Worm (Caenorhabditis elegans) whole organism, L4 larva: ENCODE measurements around the gene M110.10.

Experiments
- F10B5.3 ChIP-seq: sonication (generic microtip); optimal IDR thresholded peaks from 2 replicates; lab custom pipeline; 2016; ENCODE audit warnings: mild to moderate bottlenecking, missing genetic modification characterization, missing compliant biosample characterization
- F26F4.8 ChIP-seq: fragments of 200-800 bp; sonication (Bioruptor generic); conservative IDR thresholded peaks from 2 replicates; pipeline ENCODE4 v1.3.6; 2022; ENCODE audit warnings: missing genetic modification characterization, missing compliant biosample characterization
- F37D6.2 ChIP-seq: sonication (generic microtip); optimal IDR thresholded peaks from 2 replicates; lab custom pipeline; 2016; ENCODE audit warnings: mild to moderate bottlenecking, missing genetic modification characterization, missing compliant biosample characterization
- F44E2.7 ChIP-seq: fragments of 200-800 bp; sonication (Bioruptor generic); IDR thresholded peaks from 2 replicates; pipeline ENCODE4 v2.1.2; 2022; ENCODE audit warnings: missing genetic modification characterization, missing compliant biosample characterization
- R02D3.7 ChIP-seq: fragments of 150-350 bp; sonication (generic microtip); optimal IDR thresholded peaks from 3 replicates; lab custom pipeline; 2014; ENCODE audit warnings: missing biosample characterization, missing genetic modification characterization
- T20F7.1 ChIP-seq: fragments of 200-800 bp; sonication (Bioruptor generic); optimal IDR thresholded peaks from 2 replicates; lab custom pipeline; 2018; ENCODE audit warnings: mild to moderate bottlenecking, missing genetic modification characterization, missing compliant biosample characterization
- T26A8.4 ChIP-seq: fragments of 200-800 bp; sonication (Bioruptor generic); IDR thresholded peaks from 2 replicates; pipeline ENCODE4 v1.3.6; 2022; ENCODE audit warnings: missing genetic modification characterization, missing compliant biosample characterization
- Y105C5A.15 ChIP-seq: fragments of 200-800 bp; sonication (Bioruptor generic); IDR thresholded peaks from 2 replicates; pipeline ENCODE4 v1.3.6; 2022; ENCODE audit warnings: missing genetic modification characterization, missing compliant biosample characterization
- Y48G9A.11 ChIP-seq: fragments of 200-800 bp; sonication (Bioruptor generic); IDR thresholded peaks from 2 replicates; pipeline ENCODE4 v1.3.6; 2022; ENCODE audit warnings: missing genetic modification reagents, missing genetic modification characterization, missing compliant biosample characterization
- ZK546.5 ChIP-seq, 2 experiments: sonication (generic microtip); optimal IDR thresholded peaks; 2 replicates each; lab custom pipeline; 2017; ENCODE audit warnings: missing biosample characterization in 2 of 2, missing genetic modification characterization in 2 of 2
- attf-4 ChIP-seq: sonication (generic microtip); optimal IDR thresholded peaks from 3 replicates; lab custom pipeline; 2017; ENCODE audit warnings: missing biosample characterization, missing genetic modification characterization
- ceh-32 ChIP-seq: sonication (generic microtip); optimal IDR thresholded peaks from 2 replicates; lab custom pipeline; 2016; ENCODE audit warnings: mild to moderate bottlenecking, missing genetic modification characterization, missing compliant biosample characterization; ENCODE audit not compliant: poor library complexity
- ceh-62 ChIP-seq: sonication (generic microtip); optimal IDR thresholded peaks from 2 replicates; lab custom pipeline; 2017; ENCODE audit warnings: missing biosample characterization, missing genetic modification characterization
- cey-2 ChIP-seq: sonication (generic microtip); optimal IDR thresholded peaks from 3 replicates; lab custom pipeline; 2017; ENCODE audit warnings: missing genetic modification characterization, mild to moderate bottlenecking, missing compliant biosample characterization, antibody characterized with exemption, borderline replicate concordance; ENCODE audit not compliant: insufficient read depth
- ctbp-1 ChIP-seq: fragments of 200-800 bp; sonication (Bioruptor generic); IDR thresholded peaks from 2 replicates; pipeline ENCODE4 v1.3.6; 2022; ENCODE audit warnings: missing genetic modification reagents, missing genetic modification characterization, missing compliant biosample characterization
- daf-16 ChIP-seq, 3 experiments: sonication (generic microtip); optimal IDR thresholded peaks; 2 replicates each; lab custom pipeline; 2016 to 2017; ENCODE audit warnings: missing genetic modification characterization in 3 of 3, missing genetic modification reagents in 3 of 3, mild to moderate bottlenecking in 2 of 3, missing compliant biosample characterization in 2 of 3, missing biosample characterization in 1 of 3, moderate library complexity in 1 of 3
- dpl-1 ChIP-seq: fragments of 150-350 bp; optimal IDR thresholded peaks from 2 replicates; lab custom pipeline; 2014; ENCODE audit warnings: missing biosample characterization, missing genetic modification reagents, missing genetic modification characterization
- duxl-1 ChIP-seq: sonication (generic microtip); optimal IDR thresholded peaks from 2 replicates; lab custom pipeline; 2016; ENCODE audit warnings: mild to moderate bottlenecking, missing genetic modification characterization, moderate library complexity, missing compliant biosample characterization; ENCODE audit not compliant: poor library complexity
- egl-27 ChIP-seq: sonication (generic microtip); optimal IDR thresholded peaks from 3 replicates; lab custom pipeline; 2017; ENCODE audit warnings: missing biosample characterization, missing genetic modification reagents, missing genetic modification characterization
- fos-1 ChIP-seq: fragments of 150-350 bp; optimal IDR thresholded peaks from 2 replicates; lab custom pipeline; 2014; ENCODE audit warnings: missing biosample characterization, missing genetic modification characterization
- gei-8 ChIP-seq: fragments of 200-800 bp; sonication (Bioruptor generic); optimal IDR thresholded peaks from 2 replicates; lab custom pipeline; 2018; ENCODE audit warnings: mild to moderate bottlenecking, missing genetic modification characterization, missing compliant biosample characterization
- hif-1 ChIP-seq, 2 experiments: sonication (generic microtip); optimal IDR thresholded peaks; 2 replicates each; lab custom pipeline; 2016 to 2017; ENCODE audit warnings: missing compliant biosample characterization in 2 of 2, missing genetic modification characterization in 2 of 2, missing genetic modification reagents in 2 of 2, missing genotype in 2 of 2, mild to moderate bottlenecking in 1 of 2
- hlh-30 ChIP-seq: sonication (generic microtip); optimal IDR thresholded peaks from 2 replicates; lab custom pipeline; 2017; ENCODE audit warnings: antibody characterized with exemption, mild to moderate bottlenecking, missing genetic modification characterization, missing compliant biosample characterization; ENCODE audit not compliant: insufficient read depth
- lim-7 ChIP-seq: fragments of 200-800 bp; sonication (Bioruptor generic); IDR thresholded peaks from 2 replicates; pipeline ENCODE4 v1.3.6; 2022; ENCODE audit warnings: missing genetic modification characterization, missing compliant biosample characterization
- lin-13 ChIP-seq: fragments of 150-350 bp; optimal IDR thresholded peaks from 2 replicates; lab custom pipeline; 2014; ENCODE audit warnings: missing biosample characterization, missing genetic modification reagents, missing genetic modification characterization
- lin-15B ChIP-seq: fragments of 150-350 bp; sonication (generic microtip); optimal IDR thresholded peaks from 3 replicates; lab custom pipeline; 2014; ENCODE audit warnings: missing biosample characterization, missing genetic modification characterization
- lin-29 ChIP-seq: fragments of 200-800 bp; sonication (Bioruptor generic); IDR thresholded peaks from 2 replicates; pipeline ENCODE4 v1.3.6; 2022; ENCODE audit warnings: missing genetic modification reagents, missing genetic modification characterization, missing compliant biosample characterization
- lin-38 ChIP-seq: fragments of 200-800 bp; sonication (Bioruptor generic); IDR thresholded peaks from 2 replicates; pipeline ENCODE4 v1.3.6; 2022; ENCODE audit warnings: missing genetic modification reagents, missing genetic modification characterization, missing compliant biosample characterization
- lin-39 ChIP-seq: fragments of 150-350 bp; optimal IDR thresholded peaks from 2 replicates; lab custom pipeline; 2014; ENCODE audit warnings: missing biosample characterization, missing genetic modification reagents, missing genetic modification characterization
- lir-3 ChIP-seq: sonication (generic microtip); optimal IDR thresholded peaks from 2 replicates; lab custom pipeline; 2016; ENCODE audit warnings: mild to moderate bottlenecking, missing genetic modification characterization, missing compliant biosample characterization
- lsy-2 ChIP-seq, 2 experiments: fragments of 150-350 bp in 1 of 2; sonication (generic microtip) in 1 of 2; optimal IDR thresholded peaks; 2 replicates each; lab custom pipeline; 2014 to 2017; ENCODE audit warnings: missing biosample characterization in 2 of 2, missing genetic modification characterization in 2 of 2
- madf-9 ChIP-seq: fragments of 200-800 bp; sonication (Bioruptor generic); conservative IDR thresholded peaks from 2 replicates; pipeline ENCODE4 v1.3.6; 2022; ENCODE audit warnings: missing genetic modification reagents, missing genetic modification characterization, missing compliant biosample characterization
- mep-1 ChIP-seq: fragments of 150-350 bp; sonication (generic microtip); optimal IDR thresholded peaks from 3 replicates; lab custom pipeline; 2014; ENCODE audit warnings: missing biosample characterization, missing genetic modification characterization
- nhr-111 ChIP-seq: fragments of 200-800 bp; sonication (Bioruptor generic); optimal IDR thresholded peaks from 2 replicates; lab custom pipeline; 2018; ENCODE audit warnings: mild to moderate bottlenecking, missing genetic modification characterization, missing compliant biosample characterization
- nhr-237 ChIP-seq: sonication (generic microtip); optimal IDR thresholded peaks from 2 replicates; lab custom pipeline; 2017; ENCODE audit warnings: missing biosample characterization, missing genetic modification characterization
- nhr-25 ChIP-seq: sonication (generic microtip); optimal IDR thresholded peaks from 2 replicates; lab custom pipeline; 2017; ENCODE audit warnings: missing genetic modification characterization, mild to moderate bottlenecking, missing compliant biosample characterization, antibody characterized with exemption, moderate library complexity, borderline replicate concordance; ENCODE audit not compliant: insufficient read depth
- nhr-41 ChIP-seq: fragments of 200-800 bp; sonication (Bioruptor generic); IDR thresholded peaks from 2 replicates; pipeline ENCODE4 v1.3.6; 2022; ENCODE audit warnings: missing genetic modification reagents, missing genetic modification characterization, missing compliant biosample characterization
- nhr-48 ChIP-seq: sonication (generic microtip); optimal IDR thresholded peaks from 2 replicates; lab custom pipeline; 2016; ENCODE audit warnings: mild to moderate bottlenecking, missing genetic modification characterization, missing compliant biosample characterization
- php-3 ChIP-seq: fragments of 200-800 bp; sonication (Bioruptor generic); IDR thresholded peaks from 2 replicates; pipeline ENCODE4 v1.3.6; 2022; ENCODE audit warnings: missing genetic modification reagents, missing genetic modification characterization, missing compliant biosample characterization
- sdz-12 ChIP-seq: fragments of 200-800 bp; sonication (Bioruptor generic); optimal IDR thresholded peaks from 2 replicates; lab custom pipeline; 2018; ENCODE audit warnings: mild to moderate bottlenecking, missing genetic modification characterization, missing compliant biosample characterization
- unc-39 ChIP-seq: sonication (generic microtip); optimal IDR thresholded peaks from 2 replicates; lab custom pipeline; 2017; ENCODE audit warnings: missing biosample characterization, missing genetic modification characterization
- unc-62 ChIP-seq, 3 experiments: fragments of 150-350 bp in 1 of 3; sonication (generic microtip); optimal IDR thresholded peaks in 2 of 3; peaks in 1 of 3; 1 replicate in 1 of 3; 2 replicates in 2 of 3; lab custom pipeline; 2014 to 2017; ENCODE audit warnings: missing biosample characterization in 3 of 3, missing genetic modification characterization in 3 of 3, missing genetic modification reagents in 3 of 3, missing genotype in 1 of 3
- zag-1 ChIP-seq: fragments of 150-350 bp; optimal IDR thresholded peaks from 2 replicates; lab custom pipeline; 2014; ENCODE audit warnings: missing biosample characterization, missing genetic modification characterization
- zip-2 ChIP-seq: fragments of 150-350 bp; optimal IDR thresholded peaks from 2 replicates; lab custom pipeline; 2014; ENCODE audit warnings: missing biosample characterization, missing genetic modification characterization
- ztf-11 ChIP-seq: fragments of 150-350 bp; optimal IDR thresholded peaks from 2 replicates; lab custom pipeline; 2014; ENCODE audit warnings: missing biosample characterization, missing genetic modification characterization
- ztf-7 ChIP-seq: fragments of 150-350 bp; optimal IDR thresholded peaks from 2 replicates; lab custom pipeline; 2014; ENCODE audit warnings: missing biosample characterization, missing genetic modification characterization

The M110.10 gene

DNA sequence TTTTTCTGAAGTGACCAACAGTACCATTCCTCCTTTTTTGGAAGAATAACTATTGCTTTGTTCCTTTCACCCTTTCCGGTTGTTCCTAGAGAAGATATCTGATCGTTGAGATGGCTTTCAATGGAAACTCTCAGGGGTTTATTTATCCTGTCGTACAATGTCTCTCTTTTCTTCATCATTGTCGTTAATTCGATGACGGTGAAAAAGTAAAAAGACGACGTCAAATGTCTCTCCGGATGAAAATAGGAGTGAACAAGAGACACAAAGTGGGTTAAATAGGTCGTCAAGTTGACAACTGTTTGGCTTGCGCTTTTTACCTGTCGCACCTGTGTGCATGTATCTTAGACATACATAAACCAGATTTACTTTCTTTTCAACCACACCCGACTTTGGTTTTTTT is 20.3 kb downstream of the M110.10 start:
- TF ChIP-seq R02D3.7 (tag; lab: Kevin White, UChicago), result no peak
- no peak for TF ChIP-seq attf-4 (tag; lab: Kevin White, UChicago)
- TF ChIP-seq zag-1 (tag; lab: Kevin White, UChicago), result no peak
- TF ChIP-seq dpl-1, result no peak
- no peak for TF ChIP-seq lir-3 (tag; lab: Kevin White, UChicago)
- TF ChIP-seq unc-62 (GFP tag; optimal IDR thresholded peaks at IDR 0.05 in 1 of 2; lab: Kevin White, UChicago), result peak in 1 of 2 experiments; percentile 49
- no peak for TF ChIP-seq unc-62 (tag; optimal IDR thresholded peaks at IDR 0.05; lab: Kevin White, UChicago)
- no peak for TF ChIP-seq lin-39 (tag; lab: Kevin White, UChicago)
- no peak for TF ChIP-seq nhr-48 (tag; lab: Kevin White, UChicago)

DNA sequence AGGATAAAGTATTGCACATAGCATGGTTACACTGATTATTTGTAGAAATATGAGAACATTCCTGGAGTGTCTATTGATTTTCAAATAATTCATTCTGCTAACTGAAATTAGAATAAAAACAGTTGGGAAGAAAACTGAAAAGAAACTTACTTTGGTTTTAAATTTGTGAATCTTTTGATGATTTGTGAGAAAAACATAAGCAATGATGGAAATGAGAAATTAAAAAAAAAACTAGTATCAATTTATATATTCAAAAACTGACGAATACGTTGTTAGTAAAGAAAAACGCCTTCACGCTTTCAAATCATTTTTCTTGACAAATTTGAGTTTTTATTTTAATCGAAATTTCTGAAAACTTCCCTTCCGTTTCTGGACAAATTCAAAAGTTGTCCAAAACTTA is 21.1 kb downstream of the M110.10 start, which contains the start of gene T05C12.9:
Gene T05C12.9, minus strand, starts transcription at position 101 of the 400 bp plus-strand sequence.
- TF ChIP-seq duxl-1 (no peak), ceh-62 (tag; lab: Kevin White, UChicago) (no peak), ctbp-1 (GFP tag; lab: Robert Waterston, UW) (no peak), zip-2 (tag; lab: Kevin White, UChicago) (no peak), T20F7.1 (no peak), hif-1 (tag; optimal IDR thresholded peaks at IDR 0.05; lab: Kevin White, UChicago) (no peak), ztf-11 (tag; lab: Kevin White, UChicago) (no peak), T26A8.4 (GFP tag; lab: Robert Waterston, UW) (no peak), mep-1 (no peak), lsy-2 (tag; optimal IDR thresholded peaks at IDR 0.05; lab: Kevin White, UChicago) (no peak), F26F4.8 (GFP tag; lab: Robert Waterston, UW) (no peak), Y105C5A.15 (GFP tag; lab: Robert Waterston, UW) (no peak), php-3 (GFP tag; lab: Robert Waterston, UW) (no peak), R02D3.7 (tag; lab: Kevin White, UChicago) (no peak), Y48G9A.11 (no peak), F44E2.7 (GFP tag; lab: Robert Waterston, UW) (no peak)

DNA sequence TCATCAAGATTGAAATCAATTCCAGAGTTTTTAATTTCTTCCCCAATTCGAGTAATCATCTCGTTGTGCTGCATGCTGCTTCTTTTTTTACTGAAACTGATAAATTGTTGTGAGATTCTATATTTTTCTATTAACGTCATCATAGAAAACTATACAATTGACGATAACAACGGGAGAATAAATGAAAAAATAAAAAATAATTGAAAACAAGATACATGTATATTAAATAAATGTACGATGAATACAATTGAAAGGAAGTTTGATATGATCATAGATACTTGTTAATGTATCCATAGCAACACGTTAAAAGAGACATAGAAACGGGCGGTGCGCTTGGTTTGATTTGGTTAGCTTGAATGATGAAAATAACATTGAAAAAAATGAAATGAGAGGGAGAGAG is 23.8 kb downstream of the M110.10 start, which contains the start of gene T05C12.8:
Gene T05C12.8, minus strand, starts transcription at position 101 of the 400 bp plus-strand sequence.
- TF ChIP-seq egl-27 (no peak), gei-8 (no peak), madf-9 (no peak), hlh-30 (tag; lab: Kevin White, UChicago) (no peak), lin-38 (GFP tag; lab: Robert Waterston, UW) (no peak), fos-1 (tag; lab: Kevin White, UChicago) (no peak), nhr-41 (no peak), lin-13 (GFP tag; lab: Kevin White, UChicago) (no peak), ztf-7 (tag; lab: Kevin White, UChicago) (no peak), cey-2 (tag; lab: Kevin White, UChicago) (no peak), ceh-32 (tag; lab: Kevin White, UChicago) (no peak), sdz-12 (GFP tag; lab: Kevin White, UChicago) (no peak), ZK546.5 (tag; optimal IDR thresholded peaks at IDR 0.05; lab: Kevin White, UChicago) (no peak)

DNA sequence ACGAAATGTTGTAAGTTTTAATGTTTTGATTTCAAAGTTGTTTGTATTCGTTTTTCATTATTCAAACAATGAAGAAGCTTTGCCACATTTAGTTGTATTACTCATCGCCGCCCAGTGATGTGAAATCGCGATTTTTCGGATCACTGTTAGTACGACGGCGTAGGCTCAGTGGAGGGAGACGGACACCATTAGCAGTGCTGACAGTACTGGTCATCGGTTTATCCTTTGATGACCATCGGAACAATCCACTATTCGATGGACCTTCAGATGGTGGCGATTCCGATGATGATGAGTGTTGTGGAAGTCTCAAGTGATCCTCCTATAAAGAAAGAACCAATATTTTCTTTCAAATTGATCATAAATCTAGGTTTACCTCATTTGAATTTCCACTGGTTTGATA is 26.8 kb downstream of the M110.10 start:
- TF ChIP-seq lin-29 (GFP tag; lab: Robert Waterston, UW), result no peak
- no peak for TF ChIP-seq lim-7 (GFP tag; lab: Robert Waterston, UW)
- peak; percentile 29 for TF ChIP-seq nhr-111 (GFP tag; lab: Kevin White, UChicago)
- TF ChIP-seq unc-39 (tag; lab: Kevin White, UChicago), result no peak
- no peak for TF ChIP-seq lin-15B (tag; lab: Kevin White, UChicago)
- TF ChIP-seq ctbp-1 (GFP tag; lab: Robert Waterston, UW), result peak; percentile 26; the same call in 1 of the 2 replicates
- no peak for TF ChIP-seq ceh-32 (tag; lab: Kevin White, UChicago)
- TF ChIP-seq F10B5.3, result no peak
- TF ChIP-seq F37D6.2 (tag; lab: Kevin White, UChicago), result no peak
- TF ChIP-seq zag-1 (tag; lab: Kevin White, UChicago), result no peak
- no peak for TF ChIP-seq nhr-25
- TF ChIP-seq daf-16 (GFP tag; optimal IDR thresholded peaks at IDR 0.05; lab: Kevin White, UChicago), result no peak
- TF ChIP-seq daf-16 (tag; optimal IDR thresholded peaks at IDR 0.05; lab: Kevin White, UChicago), result no peak
- no peak for TF ChIP-seq nhr-237 (tag; lab: Kevin White, UChicago)
